Worm (Caenorhabditis elegans) whole organism, late embryonic: ENCODE measurements around the gene sri-7.

Experiments
- C08G9.2 ChIP-seq: sonication (generic microtip); optimal IDR thresholded peaks from 2 replicates; lab custom pipeline; 2016; ENCODE audit warnings: mild to moderate bottlenecking, missing genetic modification characterization, moderate library complexity, missing compliant biosample characterization
- K02D7.2 ChIP-seq: sonication (generic microtip); optimal IDR thresholded peaks from 2 replicates; lab custom pipeline; 2017; ENCODE audit warnings: mild to moderate bottlenecking, missing genetic modification characterization, missing compliant biosample characterization
- ama-1 ChIP-seq: fragments of 150-350 bp; optimal IDR thresholded peaks from 2 replicates; lab custom pipeline; 2014
- ceh-24 ChIP-seq: sonication (generic microtip); optimal IDR thresholded peaks from 2 replicates; lab custom pipeline; 2016; ENCODE audit warnings: mild to moderate bottlenecking, missing genetic modification characterization, missing compliant biosample characterization
- ceh-30 ChIP-seq: fragments of 150-350 bp; optimal IDR thresholded peaks from 2 replicates; lab custom pipeline; 2014; ENCODE audit warnings: missing biosample characterization, missing genetic modification characterization
- ceh-31 ChIP-seq: sonication (generic microtip); optimal IDR thresholded peaks from 2 replicates; lab custom pipeline; 2016; ENCODE audit warnings: missing genetic modification characterization, missing compliant biosample characterization
- ceh-34 ChIP-seq: sonication (generic microtip); optimal IDR thresholded peaks from 2 replicates; lab custom pipeline; 2016; ENCODE audit warnings: mild to moderate bottlenecking, missing genetic modification characterization, missing compliant biosample characterization
- ceh-48 ChIP-seq: sonication (generic microtip); optimal IDR thresholded peaks from 2 replicates; lab custom pipeline; 2016; ENCODE audit warnings: missing genetic modification characterization, inconsistent platforms, missing compliant biosample characterization
- ceh-6 ChIP-seq: fragments of 200-800 bp; sonication (Bioruptor generic); optimal IDR thresholded peaks from 2 replicates; lab custom pipeline; 2018; ENCODE audit warnings: mild to moderate bottlenecking, missing genetic modification characterization, missing compliant biosample characterization
- che-1 ChIP-seq: sonication (generic microtip); optimal IDR thresholded peaks from 2 replicates; lab custom pipeline; 2016; ENCODE audit warnings: mild to moderate bottlenecking, missing genetic modification characterization, missing compliant biosample characterization
- dmd-4 ChIP-seq: sonication (generic microtip); optimal IDR thresholded peaks from 2 replicates; lab custom pipeline; 2016; ENCODE audit warnings: borderline replicate concordance, missing genetic modification characterization, missing compliant biosample characterization
- dve-1 ChIP-seq: sonication (generic microtip); optimal IDR thresholded peaks from 2 replicates; lab custom pipeline; 2017; ENCODE audit warnings: antibody characterized with exemption, mild to moderate bottlenecking, missing genetic modification characterization, missing compliant biosample characterization
- elt-2 ChIP-seq: sonication (generic microtip); optimal IDR thresholded peaks from 2 replicates; lab custom pipeline; 2016; ENCODE audit warnings: missing genetic modification reagents, missing genetic modification characterization, missing compliant biosample characterization
- elt-4 ChIP-seq: sonication (generic microtip); optimal IDR thresholded peaks from 2 replicates; lab custom pipeline; 2016; ENCODE audit warnings: missing genetic modification characterization, missing compliant biosample characterization
- ets-4 ChIP-seq: sonication (generic microtip); optimal IDR thresholded peaks from 2 replicates; lab custom pipeline; 2016; ENCODE audit warnings: missing genetic modification characterization, missing compliant biosample characterization
- eyg-1 ChIP-seq: sonication (generic microtip); optimal IDR thresholded peaks from 2 replicates; lab custom pipeline; 2016; ENCODE audit warnings: missing genotype, missing genetic modification characterization, missing compliant biosample characterization
- fkh-6 ChIP-seq: sonication (generic microtip); optimal IDR thresholded peaks from 2 replicates; lab custom pipeline; 2016; ENCODE audit warnings: missing genetic modification characterization, missing compliant biosample characterization
- hlh-13 ChIP-seq: fragments of 200-800 bp; sonication (Bioruptor generic); optimal IDR thresholded peaks from 2 replicates; lab custom pipeline; 2018; ENCODE audit warnings: mild to moderate bottlenecking, missing genetic modification characterization, missing compliant biosample characterization
- lin-11 ChIP-seq: fragments of 200-800 bp; sonication (Bioruptor generic); optimal IDR thresholded peaks from 2 replicates; lab custom pipeline; 2018; ENCODE audit warnings: mild to moderate bottlenecking, missing genetic modification characterization, missing compliant biosample characterization
- nfya-1 ChIP-seq: sonication (generic microtip); optimal IDR thresholded peaks from 2 replicates; lab custom pipeline; 2017; ENCODE audit warnings: missing genetic modification characterization, mild to moderate bottlenecking, missing compliant biosample characterization, antibody characterized with exemption, moderate library complexity
- npax-4 ChIP-seq: sonication (generic microtip); optimal IDR thresholded peaks from 2 replicates; lab custom pipeline; 2016; ENCODE audit warnings: missing genetic modification characterization, missing compliant biosample characterization
- odd-2 ChIP-seq: sonication (generic microtip); optimal IDR thresholded peaks from 2 replicates; lab custom pipeline; 2017; ENCODE audit warnings: antibody characterized with exemption, mild to moderate bottlenecking, missing genetic modification characterization, missing compliant biosample characterization
- pag-3 ChIP-seq: sonication (generic microtip); optimal IDR thresholded peaks from 2 replicates; lab custom pipeline; 2016; ENCODE audit warnings: missing compliant biosample characterization, missing genetic modification characterization, borderline replicate concordance
- pat-9 ChIP-seq: fragments of 200-800 bp; sonication (Bioruptor generic); optimal IDR thresholded peaks from 2 replicates; lab custom pipeline; 2018; ENCODE audit warnings: mild to moderate bottlenecking, missing genetic modification characterization, moderate library complexity, missing compliant biosample characterization
- pax-1 ChIP-seq: fragments of 150-350 bp; optimal IDR thresholded peaks from 2 replicates; lab custom pipeline; 2014; ENCODE audit warnings: missing biosample characterization, missing genetic modification characterization
- pha-2 ChIP-seq: sonication (generic microtip); optimal IDR thresholded peaks from 2 replicates; lab custom pipeline; 2017; ENCODE audit warnings: mild to moderate bottlenecking, missing genetic modification characterization, missing compliant biosample characterization
- pha-4 ChIP-seq: fragments of 150-350 bp; optimal IDR thresholded peaks from 2 replicates; lab custom pipeline; 2018; ENCODE audit warnings: missing biosample characterization, missing genetic modification reagents, missing genetic modification characterization
- ref-2 ChIP-seq: sonication (generic microtip); optimal IDR thresholded peaks from 2 replicates; lab custom pipeline; 2016; ENCODE audit warnings: missing genetic modification characterization, missing compliant biosample characterization
- sox-2 ChIP-seq: fragments of 200-800 bp; sonication (Bioruptor generic); IDR thresholded peaks from 2 replicates; pipeline ENCODE4 v1.3.6; 2022; ENCODE audit warnings: missing genetic modification reagents, missing genetic modification characterization, missing compliant biosample characterization
- sox-4 ChIP-seq: sonication (generic microtip); optimal IDR thresholded peaks from 2 replicates; lab custom pipeline; 2017; ENCODE audit warnings: mild to moderate bottlenecking, missing genetic modification characterization, inconsistent platforms, missing compliant biosample characterization
- syd-9 ChIP-seq: sonication (generic microtip); optimal IDR thresholded peaks from 2 replicates; lab custom pipeline; 2016; ENCODE audit warnings: mild to moderate bottlenecking, missing genetic modification characterization, moderate library complexity, missing compliant biosample characterization
- tbx-2 ChIP-seq: sonication (generic microtip); optimal IDR thresholded peaks from 2 replicates; lab custom pipeline; 2016; ENCODE audit warnings: missing genetic modification characterization, missing compliant biosample characterization
- unc-3 ChIP-seq, 2 experiments: fragments of 200-800 bp in 1 of 2; sonication (Bioruptor generic) in 1 of 2; sonication (generic microtip) in 1 of 2; conservative IDR thresholded peaks in 1 of 2; optimal IDR thresholded peaks in 1 of 2; 2 replicates each; pipeline versions ENCODE4 v1.3.6 to Lab custom; 2016 to 2022; ENCODE audit warnings: missing compliant biosample characterization in 2 of 2, missing genetic modification characterization in 2 of 2, missing genetic modification reagents in 1 of 2
- ztf-16 ChIP-seq: sonication (generic microtip); optimal IDR thresholded peaks from 2 replicates; lab custom pipeline; 2017; ENCODE audit warnings: missing genetic modification characterization, missing compliant biosample characterization

sri-7 gene

ce11 chrV:15399691-15400377 lies at the start of gene sri-7, which contains the start of gene T06E6.15:
Gene sri-7 (plus strand): TSS chrV:15400327.
Gene T06E6.15 (minus strand): TSS chrV:15399791.
- TF ChIP-seq unc-3 (GFP tag; conservative IDR thresholded peaks at IDR 0.05; lab: Robert Waterston, UW) (no peak), unc-3 (tag; optimal IDR thresholded peaks at IDR 0.05; lab: Kevin White, UChicago) (no peak), ets-4 (tag; lab: Kevin White, UChicago) (no peak), tbx-2 (tag; lab: Kevin White, UChicago) (no peak), ceh-24 (tag; lab: Kevin White, UChicago) (no peak), dve-1 (tag; lab: Kevin White, UChicago) (no peak), sox-4 (tag; lab: Kevin White, UChicago) (no peak), pha-2 (tag; lab: Kevin White, UChicago) (no peak), lin-11 (tag; lab: Kevin White, UChicago) (no peak), fkh-6 (tag; lab: Kevin White, UChicago) (no peak), syd-9 (no peak), eyg-1 (no peak), ceh-48 (tag; lab: Kevin White, UChicago) (no peak), sox-2 (GFP tag; lab: Robert Waterston, UW) (no peak), C08G9.2 (tag; lab: Kevin White, UChicago) (no peak), hlh-13 (GFP tag; lab: Kevin White, UChicago) (no peak), che-1 (tag; lab: Kevin White, UChicago) (no peak), elt-2 (no peak), ztf-16 (tag; lab: Kevin White, UChicago) (no peak), pag-3 (tag; lab: Kevin White, UChicago) (no peak)

ce11 chrV:15350615-15351014 lies 49.5 kb upstream of the sri-7 start, which contains the start of gene clec-231:
Gene clec-231 (minus strand): TSS chrV:15350715.
- TF ChIP-seq pax-1 (tag; lab: Kevin White, UChicago) (no peak), ceh-31 (tag; lab: Kevin White, UChicago) (no peak), ceh-34 (tag; lab: Kevin White, UChicago) (no peak), hlh-13 (GFP tag; lab: Kevin White, UChicago) (no peak), lin-11 (tag; lab: Kevin White, UChicago) (no peak), K02D7.2 (tag; lab: Kevin White, UChicago) (no peak), pat-9 (tag; lab: Kevin White, UChicago) (no peak), pha-4 (tag; lab: Kevin White, UChicago) (no peak), odd-2 (tag; lab: Kevin White, UChicago) (no peak), ets-4 (tag; lab: Kevin White, UChicago) (no peak), ama-1 (no peak), elt-4 (no peak), dve-1 (tag; lab: Kevin White, UChicago) (no peak), dmd-4 (no peak), npax-4 (tag; lab: Kevin White, UChicago) (no peak), ref-2 (tag; lab: Kevin White, UChicago) (no peak), ceh-6 (GFP tag; lab: Kevin White, UChicago) (no peak), unc-3 (GFP tag; conservative IDR thresholded peaks at IDR 0.05; lab: Robert Waterston, UW) (no peak), unc-3 (tag; optimal IDR thresholded peaks at IDR 0.05; lab: Kevin White, UChicago) (no peak)
- TF ChIP-seq, all 69 proteins: peak for 0

ce11 chrV:15352376-15352775 lies 47.8 kb upstream of the sri-7 start, which contains the start of gene srx-58:
Gene srx-58 (plus strand): TSS chrV:15352676.
- TF ChIP-seq nfya-1 (tag; lab: Kevin White, UChicago) (no peak), ceh-30 (tag; lab: Kevin White, UChicago) (no peak)

- peak; percentile 62 for TF ChIP-seq elt-2
- TF ChIP-seq fkh-6 (tag; lab: Kevin White, UChicago): no peak
Observed at ce11 chrV:15354648-15355047, 45.5 kb upstream of the sri-7 start, which contains the start of gene C29F3.7. Gene C29F3.7 (plus strand): TSS chrV:15354901.
